3 fruit fly cellular contexts compared by ENCODE assay signal in the genomic region with DNA sequence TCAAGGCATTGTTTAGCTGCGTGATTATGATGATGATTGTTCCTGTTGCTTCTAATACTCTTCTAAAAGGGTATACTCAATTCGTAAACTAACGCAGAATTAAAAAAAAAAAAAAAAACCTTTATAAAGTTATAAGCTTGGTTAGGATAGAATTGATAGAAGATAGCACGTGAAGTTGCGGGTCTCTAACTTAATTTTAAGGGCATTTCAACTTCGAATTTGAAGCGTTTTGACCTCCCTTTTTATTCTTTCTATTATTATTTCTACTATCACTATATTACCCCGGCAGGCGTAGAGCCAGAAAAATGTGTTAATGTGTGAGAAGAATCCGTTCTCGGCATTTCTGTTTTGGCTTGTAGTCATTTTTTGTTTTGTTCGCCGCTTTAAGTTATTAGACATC.
TF ChIP-seq lines count a peak whose summit lies in the region.

No protein-coding gene starts in this region.

TF ChIP-seq in whole organism, embryonic, 481 proteins besides CTCF, POLR2A, EP300 and RAD21 (continued from another document and continues in another):
- TF ChIP-seq her (GFP tag; optimal IDR thresholded peaks at IDR 0.05; lab: Kevin White, UChicago) = no peak
- peak; percentile 25 for TF ChIP-seq Dip3 (GFP tag; optimal IDR thresholded peaks at IDR 0.05; lab: Kevin White, UChicago)
- TF ChIP-seq CG17802 (tag; optimal IDR thresholded peaks at IDR 0.05; lab: Kevin White, UChicago) = no peak
- no peak for TF ChIP-seq fru (optimal IDR thresholded peaks at IDR 0.05; lab: Kevin White, UChicago)
- peak; percentile 62 for TF ChIP-seq CG2202 (tag; optimal IDR thresholded peaks at IDR 0.05; lab: Kevin White, UChicago)
- peak; percentile 23 for TF ChIP-seq CG13894 (tag; optimal IDR thresholded peaks at IDR 0.05; lab: Kevin White, UChicago)
- TF ChIP-seq yki (optimal IDR thresholded peaks at IDR 0.05; lab: Kevin White, UChicago) = no peak
- TF ChIP-seq CG31441 (GFP tag; IDR thresholded peaks at IDR 0.05; lab: Robert Waterston, UW) = peak; percentile 71; the same call in 1 of the 2 replicates
- TF ChIP-seq PHDP (tag; optimal IDR thresholded peaks at IDR 0.05; lab: Kevin White, UChicago) = peak; percentile 75
- peak; percentile 57 for TF ChIP-seq CG5953 (GFP tag; IDR thresholded peaks at IDR 0.05; lab: Robert Waterston, UW)
- no peak for TF ChIP-seq CG1792 (GFP tag; optimal IDR thresholded peaks at IDR 0.05; lab: Kevin White, UChicago)
- TF ChIP-seq CG17359 (tag; optimal IDR thresholded peaks at IDR 0.05; lab: Kevin White, UChicago) = peak; percentile 76
- TF ChIP-seq CG7372 (GFP tag; IDR thresholded peaks at IDR 0.05; lab: Robert Waterston, UW) = peak; percentile 28; the same call in 1 of the 2 replicates
- TF ChIP-seq Myb (GFP tag; optimal IDR thresholded peaks at IDR 0.05; lab: Kevin White, UChicago) = peak; percentile 25
- peak; percentile 63; the same call in 2 of the 3 replicates for TF ChIP-seq CG11695 (GFP tag; IDR thresholded peaks at IDR 0.05; lab: Robert Waterston, UW)
- peak; percentile 67 for TF ChIP-seq Ada2b (GFP tag; IDR thresholded peaks at IDR 0.05; lab: Robert Waterston, UW)
- no peak; the same call in 1 of the 2 replicates for TF ChIP-seq Ravus (GFP tag; IDR thresholded peaks at IDR 0.05; lab: Robert Waterston, UW)
- TF ChIP-seq CG11696 (GFP tag; IDR thresholded peaks at IDR 0.05; lab: Robert Waterston, UW) = no peak
- no peak for TF ChIP-seq Poxn (GFP tag; IDR thresholded peaks at IDR 0.05; lab: Robert Waterston, UW)
- no peak for TF ChIP-seq CG10543 (GFP tag; optimal IDR thresholded peaks at IDR 0.05; lab: Kevin White, UChicago)
- TF ChIP-seq HLH3B (GFP tag; IDR thresholded peaks at IDR 0.05; lab: Robert Waterston, UW) = peak; percentile 73
- peak; percentile 55; the same call in 1 of the 2 replicates for TF ChIP-seq CG32767 (GFP tag; IDR thresholded peaks at IDR 0.05; lab: Robert Waterston, UW)
- peak; percentile 32 for TF ChIP-seq crc (GFP tag; optimal IDR thresholded peaks at IDR 0.05; lab: Kevin White, UChicago)
- peak; percentile 25 for TF ChIP-seq cwo (GFP tag; optimal IDR thresholded peaks at IDR 0.05; lab: Kevin White, UChicago)
- peak; percentile 23 for TF ChIP-seq CHES-1-like (GFP tag; optimal IDR thresholded peaks at IDR 0.05; lab: Kevin White, UChicago)
- peak; percentile 66 for TF ChIP-seq Sox100B (GFP tag; optimal IDR thresholded peaks at IDR 0.05; lab: Kevin White, UChicago)
- peak; percentile 79 for TF ChIP-seq CG10979 (tag; optimal IDR thresholded peaks at IDR 0.05; lab: Kevin White, UChicago)
- TF ChIP-seq CG30020 (tag; optimal IDR thresholded peaks at IDR 0.05; lab: Kevin White, UChicago) = peak; percentile 10
- peak; percentile 15 for TF ChIP-seq Side (GFP tag; optimal IDR thresholded peaks at IDR 0.05; lab: Kevin White, UChicago)
- peak; percentile 74 for TF ChIP-seq CG17361 (GFP tag; IDR thresholded peaks at IDR 0.05; lab: Robert Waterston, UW)
- TF ChIP-seq pita (GFP tag; optimal IDR thresholded peaks at IDR 0.05; lab: Kevin White, UChicago) = no peak
- TF ChIP-seq zfh1 (GFP tag; IDR thresholded peaks at IDR 0.05; lab: Robert Waterston, UW) = no peak
- TF ChIP-seq CG4424 (GFP tag; optimal IDR thresholded peaks at IDR 0.05; lab: Kevin White, UChicago) = peak; percentile 57
- TF ChIP-seq CG9609 (GFP tag; optimal IDR thresholded peaks at IDR 0.05; lab: Kevin White, UChicago) = peak; percentile 6
- TF ChIP-seq pnt (GFP tag; optimal IDR thresholded peaks at IDR 0.05; lab: Kevin White, UChicago) = peak; percentile 14
- TF ChIP-seq CG9817 (tag; optimal IDR thresholded peaks at IDR 0.05; lab: Kevin White, UChicago) = peak; percentile 61
- TF ChIP-seq bcd (GFP tag; optimal IDR thresholded peaks at IDR 0.05; lab: Kevin White, UChicago) = peak; percentile 33
- no peak for TF ChIP-seq NFAT (GFP tag; IDR thresholded peaks at IDR 0.05; lab: Robert Waterston, UW)
- no peak for TF ChIP-seq run (tag; optimal IDR thresholded peaks at IDR 0.05; lab: Kevin White, UChicago)
- TF ChIP-seq CG12236 (GFP tag; optimal IDR thresholded peaks at IDR 0.05; lab: Kevin White, UChicago) = no peak
- peak; percentile 48 for TF ChIP-seq Nf-YB (GFP tag; optimal IDR thresholded peaks at IDR 0.05; lab: Kevin White, UChicago)
- peak; percentile 29 for TF ChIP-seq zfh2 (GFP tag; optimal IDR thresholded peaks at IDR 0.05; lab: Kevin White, UChicago)

TF ChIP-seq in whole organism, prepupa, 60 proteins besides CTCF, POLR2A, EP300 and RAD21 (continued from another document):
- TF ChIP-seq CG7368 (GFP tag; optimal IDR thresholded peaks at IDR 0.05; lab: Kevin White, UChicago) = no peak
- TF ChIP-seq eg (GFP tag; IDR thresholded peaks at IDR 0.05; lab: Robert Waterston, UW) = peak; percentile 77
- TF ChIP-seq CG10669 (GFP tag; optimal IDR thresholded peaks at IDR 0.05; lab: Kevin White, UChicago) = no peak
- peak; percentile 12 for TF ChIP-seq dac (GFP tag; optimal IDR thresholded peaks at IDR 0.05; lab: Kevin White, UChicago)
- TF ChIP-seq lz (GFP tag; optimal IDR thresholded peaks at IDR 0.05; lab: Kevin White, UChicago) = peak; percentile 10
- peak; percentile 6 for TF ChIP-seq Smox (GFP tag; optimal IDR thresholded peaks at IDR 0.05; lab: Kevin White, UChicago)
- peak; percentile 47 for TF ChIP-seq Hr39 (GFP tag; optimal IDR thresholded peaks at IDR 0.05; lab: Kevin White, UChicago)
- TF ChIP-seq Gug (GFP tag; IDR thresholded peaks at IDR 0.05; lab: Robert Waterston, UW) = peak; percentile 53
- peak; percentile 40 for TF ChIP-seq cyc (GFP tag; optimal IDR thresholded peaks at IDR 0.05; lab: Kevin White, UChicago)
- TF ChIP-seq CG11902 (GFP tag; optimal IDR thresholded peaks at IDR 0.05; lab: Kevin White, UChicago) = no peak
- peak; percentile 33 for TF ChIP-seq CG10631 (GFP tag; optimal IDR thresholded peaks at IDR 0.05; lab: Kevin White, UChicago)
- TF ChIP-seq Sox102F (GFP tag; optimal IDR thresholded peaks at IDR 0.05; lab: Kevin White, UChicago) = no peak
- no peak for TF ChIP-seq Blimp-1 (GFP tag; optimal IDR thresholded peaks at IDR 0.05; lab: Kevin White, UChicago)
- TF ChIP-seq Hr4 (GFP tag; optimal IDR thresholded peaks at IDR 0.05; lab: Kevin White, UChicago) = peak; percentile 66
- TF ChIP-seq svp (GFP tag; lab: Kevin White, UChicago) = peak; percentile 60
- TF ChIP-seq Sox15 (GFP tag; optimal IDR thresholded peaks at IDR 0.05; lab: Kevin White, UChicago) = no peak
- peak; percentile 20 for TF ChIP-seq CG31627 (GFP tag; optimal IDR thresholded peaks at IDR 0.05; lab: Kevin White, UChicago)
- peak; percentile 63 for TF ChIP-seq pdm3 (GFP tag; optimal IDR thresholded peaks at IDR 0.05; lab: Kevin White, UChicago)
- peak; percentile 6 for TF ChIP-seq Ets96B (tag; optimal IDR thresholded peaks at IDR 0.05; lab: Kevin White, UChicago)
- peak; percentile 40 for TF ChIP-seq CG3919 (GFP tag; optimal IDR thresholded peaks at IDR 0.05; lab: Kevin White, UChicago)
- TF ChIP-seq CG9139 (GFP tag; optimal IDR thresholded peaks at IDR 0.05; lab: Kevin White, UChicago) = no peak
- TF ChIP-seq CG6854 (GFP tag; optimal IDR thresholded peaks at IDR 0.05; lab: Kevin White, UChicago) = no peak
- peak in 1 of 2 experiments; percentile 59 for TF ChIP-seq salr (GFP tag; optimal IDR thresholded peaks at IDR 0.05; lab: Kevin White, UChicago)
- peak; percentile 3 for TF ChIP-seq Ets21C (GFP tag; optimal IDR thresholded peaks at IDR 0.05; lab: Kevin White, UChicago)
- no peak for TF ChIP-seq CG6792 (GFP tag; optimal IDR thresholded peaks at IDR 0.05; lab: Kevin White, UChicago)
- TF ChIP-seq Sox14 (GFP tag; optimal IDR thresholded peaks at IDR 0.05; lab: Kevin White, UChicago) = peak; percentile 45
- peak; percentile 38 for TF ChIP-seq topi (GFP tag; optimal IDR thresholded peaks at IDR 0.05; lab: Kevin White, UChicago)
- TF ChIP-seq Hr38 (GFP tag; optimal IDR thresholded peaks at IDR 0.05; lab: Kevin White, UChicago) = no peak
- TF ChIP-seq CG1621 (tag; optimal IDR thresholded peaks at IDR 0.05; lab: Kevin White, UChicago) = no peak
- peak; percentile 73 for TF ChIP-seq Eip78C (GFP tag; lab: Kevin White, UChicago)
- no peak for TF ChIP-seq fkh (GFP tag; optimal IDR thresholded peaks at IDR 0.05; lab: Kevin White, UChicago)
- TF ChIP-seq fd59A (GFP tag; optimal IDR thresholded peaks at IDR 0.05; lab: Kevin White, UChicago) = no peak
- TF ChIP-seq Lpt (GFP tag; optimal IDR thresholded peaks at IDR 0.05; lab: Kevin White, UChicago) = peak; percentile 66
- no peak for TF ChIP-seq acj6 (GFP tag; optimal IDR thresholded peaks at IDR 0.05; lab: Kevin White, UChicago)
- TF ChIP-seq Met (GFP tag; optimal IDR thresholded peaks at IDR 0.05; lab: Kevin White, UChicago) = peak; percentile 34
- peak; percentile 55 for TF ChIP-seq CG4318 (GFP tag; optimal IDR thresholded peaks at IDR 0.05; lab: Kevin White, UChicago)
- no peak for TF ChIP-seq CG16779 (tag; optimal IDR thresholded peaks at IDR 0.05; lab: Kevin White, UChicago)
- TF ChIP-seq OdsH (GFP tag; optimal IDR thresholded peaks at IDR 0.05; lab: Kevin White, UChicago) = peak; percentile 40
- no peak for TF ChIP-seq net (GFP tag; optimal IDR thresholded peaks at IDR 0.05; lab: Kevin White, UChicago)

TF ChIP-seq in whole organism, wandering third instar larva, 38 proteins besides CTCF, POLR2A, EP300 and RAD21 (continued from another document):
- TF ChIP-seq CrebA (GFP tag; optimal IDR thresholded peaks at IDR 0.05; lab: Kevin White, UChicago; ENCODE audit: borderline replicate concordance) (no peak), dmrt93B (GFP tag; optimal IDR thresholded peaks at IDR 0.05; lab: Kevin White, UChicago) (no peak)
